Fruit fly (Drosophila melanogaster) whole organism, embryonic: ENCODE measurements around the gene Plap.
A peak's percentile ranks its signal among the peaks of the same experiment; 100 is the strongest.

Experiments used
- Aef1 ChIP-seq: fragments of 200-800 bp; sonication (Bioruptor generic); IDR thresholded peaks from 3 replicates; pipeline ENCODE4 v1.3.6; 2022; ENCODE audit warnings: missing biosample characterization, missing genetic modification characterization
- BEAF-32 ChIP-seq: fragments of 200-800 bp; sonication (Bioruptor generic); optimal IDR thresholded peaks from 3 replicates; lab custom pipeline; 2017; ENCODE audit warnings: missing biosample characterization, missing genetic modification characterization, mild to moderate bottlenecking, moderate library complexity, missing genetic modification reagents
- CG10147 ChIP-seq: fragments of 200-800 bp; sonication (Bioruptor generic); optimal IDR thresholded peaks from 2 replicates; lab custom pipeline; 2019; ENCODE audit warnings: missing biosample characterization, mild to moderate bottlenecking, missing genetic modification characterization, moderate library complexity
- CG10321 ChIP-seq: fragments of 200-800 bp; sonication (Bioruptor generic); IDR thresholded peaks from 2 replicates; pipeline ENCODE4 v1.3.6; 2022; ENCODE audit warnings: missing biosample characterization, missing genetic modification characterization
- CG10431 ChIP-seq: fragments of 200-800 bp; sonication (Bioruptor generic); optimal IDR thresholded peaks from 3 replicates; lab custom pipeline; 2018; ENCODE audit warnings: missing biosample characterization, mild to moderate bottlenecking, missing genetic modification characterization
- CG10543 ChIP-seq: fragments of 200-800 bp; sonication (Bioruptor generic); optimal IDR thresholded peaks from 3 replicates; lab custom pipeline; 2017; ENCODE audit warnings: missing biosample characterization, mild to moderate bottlenecking, missing genetic modification characterization, moderate library complexity
- CG10959 ChIP-seq: fragments of 200-800 bp; sonication (Bioruptor generic); IDR thresholded peaks from 2 replicates; pipeline ENCODE4 v1.3.6; 2022; ENCODE audit warnings: missing biosample characterization, missing genetic modification characterization
- CG11560 ChIP-seq: fragments of 200-800 bp; sonication (Bioruptor generic); IDR thresholded peaks from 3 replicates; pipeline ENCODE4 v1.3.6; 2022; ENCODE audit warnings: missing biosample characterization, missing genetic modification characterization
- CG13424 ChIP-seq: fragments of 200-800 bp; sonication (Bioruptor generic); optimal IDR thresholded peaks from 2 replicates; lab custom pipeline; 2019; ENCODE audit warnings: missing biosample characterization, mild to moderate bottlenecking, missing genetic modification characterization, moderate library complexity
- CG14441 ChIP-seq: fragments of 200-800 bp; sonication (Bioruptor generic); IDR thresholded peaks from 2 replicates; pipeline ENCODE4 v1.3.6; 2022; ENCODE audit warnings: missing biosample characterization, missing genetic modification characterization
- CG15696 ChIP-seq: fragments of 200-800 bp; sonication (Bioruptor generic); optimal IDR thresholded peaks from 2 replicates; lab custom pipeline; 2019; ENCODE audit warnings: missing biosample characterization, mild to moderate bottlenecking, missing genetic modification characterization, moderate library complexity
- CG16779 ChIP-seq: fragments of 200-800 bp; sonication (Bioruptor generic); IDR thresholded peaks from 2 replicates; pipeline ENCODE4 v1.3.6; 2022; ENCODE audit warnings: missing biosample characterization, missing genetic modification characterization
- CG17385 ChIP-seq: fragments of 200-800 bp; sonication (Bioruptor generic); optimal IDR thresholded peaks from 3 replicates; lab custom pipeline; 2018; ENCODE audit warnings: missing biosample characterization, mild to moderate bottlenecking, missing genetic modification characterization
- CG1832 ChIP-seq: fragments of 200-800 bp; sonication (Bioruptor generic); optimal IDR thresholded peaks from 2 replicates; lab custom pipeline; 2017; ENCODE audit warnings: missing biosample characterization, mild to moderate bottlenecking, missing genetic modification characterization, inconsistent platforms
- CG18764 ChIP-seq: fragments of 200-800 bp; sonication (Bioruptor generic); optimal IDR thresholded peaks from 3 replicates; lab custom pipeline; 2016; ENCODE audit warnings: missing biosample characterization, missing genetic modification characterization
- CG2199 ChIP-seq: fragments of 200-800 bp; sonication (Bioruptor generic); IDR thresholded peaks from 3 replicates; pipeline ENCODE4 v1.3.6; 2022; ENCODE audit warnings: missing biosample characterization, missing genetic modification characterization
- CG2678 ChIP-seq: fragments of 200-800 bp; sonication (Bioruptor generic); optimal IDR thresholded peaks from 3 replicates; lab custom pipeline; 2019; ENCODE audit warnings: missing biosample characterization, mild to moderate bottlenecking, missing genetic modification characterization, moderate library complexity
- CG33213 ChIP-seq: fragments of 200-800 bp; sonication (Bioruptor generic); optimal IDR thresholded peaks from 3 replicates; lab custom pipeline; 2016; ENCODE audit warnings: missing biosample characterization, missing genetic modification characterization
- CG4617 ChIP-seq: fragments of 200-800 bp; sonication (Bioruptor generic); optimal IDR thresholded peaks from 3 replicates; lab custom pipeline; 2016; ENCODE audit warnings: missing biosample characterization, missing genetic modification characterization, borderline replicate concordance
- CG5953 ChIP-seq: fragments of 200-800 bp; sonication (Bioruptor generic); IDR thresholded peaks from 2 replicates; pipeline ENCODE4 v1.3.6; 2022; ENCODE audit warnings: missing biosample characterization, missing genetic modification characterization
- CG7556 ChIP-seq: fragments of 200-800 bp; sonication (Bioruptor generic); optimal IDR thresholded peaks from 2 replicates; lab custom pipeline; 2017; ENCODE audit warnings: missing biosample characterization, mild to moderate bottlenecking, missing genetic modification characterization
- CG7745 ChIP-seq: fragments of 200-800 bp; sonication (Bioruptor generic); optimal IDR thresholded peaks from 2 replicates; lab custom pipeline; 2018; ENCODE audit warnings: missing biosample characterization, mild to moderate bottlenecking, missing genetic modification characterization, moderate library complexity
- CG7839 ChIP-seq: fragments of 200-800 bp; sonication (Bioruptor generic); optimal IDR thresholded peaks from 3 replicates; lab custom pipeline; 2018; ENCODE audit warnings: missing biosample characterization, mild to moderate bottlenecking, missing genetic modification characterization, moderate library complexity
- CG7963 ChIP-seq: fragments of 200-800 bp; sonication (Bioruptor generic); IDR thresholded peaks from 3 replicates; pipeline ENCODE4 v1.3.6; 2022; ENCODE audit warnings: missing biosample characterization, missing genetic modification characterization; ENCODE audit not compliant: partially characterized antibody
- CG8388 ChIP-seq: fragments of 200-800 bp; sonication (Bioruptor generic); optimal IDR thresholded peaks from 2 replicates; lab custom pipeline; 2019; ENCODE audit warnings: missing biosample characterization, mild to moderate bottlenecking, missing genetic modification characterization, moderate library complexity
- CG9215 ChIP-seq: fragments of 200-800 bp; sonication (Bioruptor generic); IDR thresholded peaks from 2 replicates; pipeline ENCODE4 v1.3.6; 2022; ENCODE audit warnings: missing biosample characterization, missing genetic modification characterization
- CG9932 ChIP-seq: fragments of 200-800 bp; sonication (Bioruptor generic); IDR thresholded peaks from 2 replicates; pipeline ENCODE4 v1.3.6; 2022; ENCODE audit warnings: missing biosample characterization, missing genetic modification characterization
- Dref ChIP-seq: fragments of 200-800 bp; sonication (Bioruptor generic); IDR thresholded peaks from 2 replicates; pipeline ENCODE4 v1.3.6; 2022; ENCODE audit warnings: missing biosample characterization, missing genetic modification characterization
- Hey ChIP-seq: fragments of 200-800 bp; sonication (Bioruptor generic); optimal IDR thresholded peaks from 3 replicates; lab custom pipeline; 2018; ENCODE audit warnings: missing biosample characterization, mild to moderate bottlenecking, missing genetic modification characterization
- Hr51 ChIP-seq, 2 experiments: fragments of 200-800 bp; sonication (Bioruptor generic); optimal IDR thresholded peaks; 2 replicates in 1 of 2; 3 replicates in 1 of 2; lab custom pipeline; 2016 to 2018; ENCODE audit warnings: missing biosample characterization in 2 of 2, missing genetic modification characterization in 2 of 2, mild to moderate bottlenecking in 1 of 2, moderate library complexity in 1 of 2
- Kr ChIP-seq: fragments of 200-800 bp; sonication (Bioruptor generic); optimal IDR thresholded peaks from 2 replicates; lab custom pipeline; 2017; ENCODE audit warnings: missing biosample characterization, mild to moderate bottlenecking, missing genetic modification characterization
- MBD-R2 ChIP-seq: fragments of 200-800 bp; sonication (Bioruptor generic); IDR thresholded peaks from 2 replicates; pipeline ENCODE4 v1.3.6; 2022; ENCODE audit warnings: missing biosample characterization, missing genetic modification characterization
- Mad ChIP-seq: fragments of 200-800 bp; sonication (Bioruptor generic); optimal IDR thresholded peaks from 2 replicates; lab custom pipeline; 2016; ENCODE audit warnings: missing biosample characterization, missing genetic modification characterization
- NC2β ChIP-seq: fragments of 200-800 bp; sonication (Bioruptor generic); optimal IDR thresholded peaks from 2 replicates; lab custom pipeline; 2016; ENCODE audit warnings: missing biosample characterization, missing genetic modification characterization
- Oaz ChIP-seq: fragments of 200-800 bp; sonication (Bioruptor generic); IDR thresholded peaks from 2 replicates; pipeline ENCODE4 v1.3.6; 2022; ENCODE audit warnings: missing biosample characterization, missing genetic modification characterization
- Scr ChIP-seq: fragments of 200-800 bp; sonication (Bioruptor generic); IDR thresholded peaks from 2 replicates; pipeline ENCODE4 v1.3.6; 2022; ENCODE audit warnings: missing biosample characterization, missing genetic modification characterization; ENCODE audit not compliant: partially characterized antibody
- TFAM ChIP-seq: fragments of 200-800 bp; sonication (Bioruptor generic); optimal IDR thresholded peaks from 2 replicates; lab custom pipeline; 2017; ENCODE audit warnings: missing biosample characterization, missing genetic modification characterization, inconsistent platforms
- Tbp ChIP-seq: fragments of >200 bp; optimal IDR thresholded peaks from 2 replicates; lab custom pipeline; 2018; ENCODE audit warnings: missing biosample characterization, missing genetic modification characterization
- Xbp1 ChIP-seq: fragments of 200-800 bp; sonication (Bioruptor generic); optimal IDR thresholded peaks from 3 replicates; lab custom pipeline; 2016; ENCODE audit warnings: missing biosample characterization, mild to moderate bottlenecking, missing genetic modification characterization
- bowl ChIP-seq: fragments of 200-800 bp; sonication (Bioruptor generic); IDR thresholded peaks from 2 replicates; pipeline ENCODE4 v1.3.6; 2022; ENCODE audit warnings: missing biosample characterization, missing genetic modification characterization
- cato ChIP-seq: fragments of 200-800 bp; sonication (Bioruptor generic); optimal IDR thresholded peaks from 2 replicates; lab custom pipeline; 2016; ENCODE audit warnings: missing biosample characterization, missing genetic modification characterization, borderline replicate concordance
- dan ChIP-seq: fragments of 200-800 bp; sonication (Bioruptor generic); IDR thresholded peaks from 2 replicates; pipeline ENCODE4 v1.3.6; 2022; ENCODE audit warnings: missing biosample characterization, missing genetic modification characterization
- dm ChIP-seq: fragments of 200-800 bp; sonication (Bioruptor generic); optimal IDR thresholded peaks from 3 replicates; lab custom pipeline; 2016; ENCODE audit warnings: missing biosample characterization, missing genetic modification characterization
- ems ChIP-seq: fragments of 200-800 bp; sonication (Bioruptor generic); optimal IDR thresholded peaks from 3 replicates; lab custom pipeline; 2016; ENCODE audit warnings: missing biosample characterization, missing genetic modification characterization
- fd3F ChIP-seq: fragments of 200-800 bp; sonication (Bioruptor generic); optimal IDR thresholded peaks from 2 replicates; lab custom pipeline; 2018; ENCODE audit warnings: missing biosample characterization, mild to moderate bottlenecking, missing genetic modification characterization, moderate library complexity
- gce ChIP-seq: fragments of 200-800 bp; sonication (Bioruptor generic); IDR thresholded peaks from 3 replicates; pipeline ENCODE4 v1.3.6; 2022; ENCODE audit warnings: missing biosample characterization, missing genetic modification characterization
- gem ChIP-seq: fragments of 200-800 bp; sonication (Bioruptor generic); optimal IDR thresholded peaks from 2 replicates; lab custom pipeline; 2019; ENCODE audit warnings: missing biosample characterization, mild to moderate bottlenecking, missing genetic modification characterization, moderate library complexity
- jing ChIP-seq: fragments of 200-800 bp; sonication (Bioruptor generic); optimal IDR thresholded peaks from 2 replicates; lab custom pipeline; 2018; ENCODE audit warnings: missing biosample characterization, mild to moderate bottlenecking, missing genetic modification characterization
- mam ChIP-seq: fragments of 200-800 bp; sonication (Bioruptor generic); optimal IDR thresholded peaks from 3 replicates; lab custom pipeline; 2016; ENCODE audit warnings: missing biosample characterization, missing genetic modification characterization
- repo ChIP-seq: fragments of 200-800 bp; sonication (Bioruptor generic); optimal IDR thresholded peaks from 2 replicates; lab custom pipeline; 2016; ENCODE audit warnings: missing biosample characterization, missing genetic modification characterization
- tgo ChIP-seq: fragments of 200-800 bp; sonication (Bioruptor generic); IDR thresholded peaks from 3 replicates; pipeline ENCODE4 v1.3.6; 2022; ENCODE audit warnings: missing biosample characterization, missing genetic modification characterization

Gene Plap

DNA sequence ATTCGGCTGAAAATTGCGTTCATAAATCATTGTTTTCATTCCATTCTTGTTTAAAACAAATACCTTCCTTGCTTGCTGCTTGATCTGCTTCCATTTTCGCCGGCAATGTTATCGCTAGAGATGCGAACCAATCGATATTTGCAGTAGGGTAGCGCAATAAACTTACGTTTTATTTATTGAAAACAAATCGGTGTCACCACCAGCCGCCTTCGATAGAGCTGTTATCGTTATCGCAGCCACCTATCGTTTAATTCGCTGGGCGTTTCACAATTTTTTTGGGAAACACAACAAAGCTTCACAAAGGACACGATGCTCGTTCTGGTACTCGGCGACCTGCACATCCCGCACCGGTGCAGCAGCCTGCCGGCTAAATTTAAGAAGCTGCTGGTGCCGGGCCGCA, 19.6 kb downstream of the Plap start, which contains the start of the genes Tfb4 and Vps29 (continued):
- TF ChIP-seq mam (GFP tag; lab: Kevin White, UChicago): peak; percentile 73
- TF ChIP-seq BEAF-32 (GFP tag; lab: Kevin White, UChicago): peak; percentile 66
- no peak for TF ChIP-seq CG17385
- TF ChIP-seq Tbp (GFP tag; lab: Kevin White, UChicago): no peak
- TF ChIP-seq CG7556 (GFP tag; lab: Kevin White, UChicago): no peak
- peak; percentile 80 for TF ChIP-seq Scr (GFP tag; lab: Robert Waterston, UW)
- no peak for TF ChIP-seq dan
- peak; percentile 97 for TF ChIP-seq MBD-R2 (GFP tag; lab: Robert Waterston, UW)
- TF ChIP-seq TFAM (GFP tag; lab: Kevin White, UChicago): no peak
- no peak for TF ChIP-seq gem (tag; lab: Kevin White, UChicago)
- TF ChIP-seq CG7963 (GFP tag; lab: Robert Waterston, UW): peak; percentile 96
- no peak for TF ChIP-seq Oaz (GFP tag; lab: Robert Waterston, UW)
- TF ChIP-seq jing (GFP tag; lab: Kevin White, UChicago): no peak
- TF ChIP-seq dm (GFP tag; lab: Kevin White, UChicago): peak; percentile 31
- TF ChIP-seq Dref (GFP tag; lab: Robert Waterston, UW): peak; percentile 97
- TF ChIP-seq CG7745: no peak
- TF ChIP-seq CG1832 (GFP tag; lab: Kevin White, UChicago): no peak
- TF ChIP-seq CG5953: no peak
- no peak for TF ChIP-seq cato
- TF ChIP-seq CG9215 (GFP tag; lab: Robert Waterston, UW): 0 out of 2 replicates have a peak, but pooled peaks have one; percentile 35
- no peak for TF ChIP-seq CG10543 (GFP tag; lab: Kevin White, UChicago)
- TF ChIP-seq CG2199 (GFP tag; lab: Robert Waterston, UW): no peak
- no peak; the same call in 2 of the 3 replicates for TF ChIP-seq gce (GFP tag; lab: Robert Waterston, UW)
- TF ChIP-seq Aef1 (GFP tag; lab: Robert Waterston, UW): peak; percentile 24; the same call in 1 of the 3 replicates
- TF ChIP-seq Hr51 (GFP tag; optimal IDR thresholded peaks at IDR 0.05; lab: Kevin White, UChicago): no peak
- peak; percentile 16; the same call in 1 of the 2 replicates for TF ChIP-seq bowl (GFP tag; lab: Robert Waterston, UW)
- TF ChIP-seq CG10959 (GFP tag; lab: Robert Waterston, UW): no peak
- TF ChIP-seq CG7839 (tag; lab: Kevin White, UChicago): no peak
- no peak for TF ChIP-seq fd3F (GFP tag; lab: Kevin White, UChicago)
- TF ChIP-seq CG10431 (GFP tag; lab: Kevin White, UChicago): no peak
- TF ChIP-seq CG33213: peak; percentile 43
- TF ChIP-seq Xbp1: peak; percentile 67
- TF ChIP-seq CG4617 (GFP tag; lab: Kevin White, UChicago): peak; percentile 74
- TF ChIP-seq Kr (GFP tag; lab: Kevin White, UChicago): no peak
- TF ChIP-seq CG10321 (GFP tag; lab: Robert Waterston, UW): no peak
- TF ChIP-seq CG11560 (tag; lab: Robert Waterston, UW): no peak
- TF ChIP-seq Mad: no peak
- no peak; the same call in 1 of the 2 replicates for TF ChIP-seq CG14441 (GFP tag; lab: Robert Waterston, UW)
- TF ChIP-seq ems (GFP tag; lab: Kevin White, UChicago): peak; percentile 67
- TF ChIP-seq Hey (tag; lab: Kevin White, UChicago): no peak
- TF ChIP-seq CG13424: peak; percentile 36
- no peak for TF ChIP-seq CG10147
- no peak for TF ChIP-seq CG18764
- no peak for TF ChIP-seq CG15696 (tag; lab: Kevin White, UChicago)
- TF ChIP-seq CG8388 (GFP tag; lab: Kevin White, UChicago): no peak
- 0 out of 2 replicates have a peak, but pooled peaks have one; percentile 38 for TF ChIP-seq CG16779 (GFP tag; lab: Robert Waterston, UW)
- peak; percentile 87 for TF ChIP-seq CG9932
- no peak for TF ChIP-seq CG2678 (tag; lab: Kevin White, UChicago)
- TF ChIP-seq tgo: 0 out of 3 replicates have a peak, but pooled peaks have one; percentile 14
- peak; percentile 1 for TF ChIP-seq repo (GFP tag; lab: Kevin White, UChicago)
- TF ChIP-seq NC2β (GFP tag; lab: Kevin White, UChicago): peak; percentile 12
